Fruit fly (Drosophila melanogaster): ENCODE measurements around the gene hzg.

hzg gene

dm6 chr3L:15999358-16000005 lies 5.1 kb downstream of the hzg start (continued):
- TF ChIP-seq CG10366 (GFP tag; IDR thresholded peaks at IDR 0.05) (peak; percentile 24; the same call in 1 of the 2 replicates), kay (GFP tag; optimal IDR thresholded peaks at IDR 0.05) (no peak), Med (GFP tag) (peak; percentile 73), CG13894 (tag; optimal IDR thresholded peaks at IDR 0.05) (peak; percentile 10), CG15601 (tag; optimal IDR thresholded peaks at IDR 0.05) (peak; percentile 23), lilli (GFP tag; optimal IDR thresholded peaks at IDR 0.05) (peak; percentile 5), Xbp1 (GFP tag; optimal IDR thresholded peaks at IDR 0.05) (peak; percentile 16), sug (tag; optimal IDR thresholded peaks at IDR 0.05) (peak; percentile 97), CG13775 (GFP tag; optimal IDR thresholded peaks at IDR 0.05) (peak; percentile 9), CG18011 (GFP tag; optimal IDR thresholded peaks at IDR 0.05) (peak; percentile 37), CG17361 (GFP tag; IDR thresholded peaks at IDR 0.05) (peak; percentile 44; the same call in 1 of the 3 replicates), Ada2b (GFP tag; IDR thresholded peaks at IDR 0.05) (peak; percentile 45; the same call in 1 of the 2 replicates), trem (tag; optimal IDR thresholded peaks at IDR 0.05) (peak; percentile 10), tgo (GFP tag; IDR thresholded peaks at IDR 0.05) (peak; percentile 38; the same call in 2 of the 3 replicates), CG12104 (GFP tag; optimal IDR thresholded peaks at IDR 0.05) (peak; percentile 3), Sox102F (GFP tag; optimal IDR thresholded peaks at IDR 0.05) (peak; percentile 39), gcm (GFP tag; optimal IDR thresholded peaks at IDR 0.05) (no peak), CG34376 (GFP tag; optimal IDR thresholded peaks at IDR 0.05) (peak; percentile 83), grau (tag; optimal IDR thresholded peaks at IDR 0.05) (peak; percentile 79), cwo (GFP tag; optimal IDR thresholded peaks at IDR 0.05) (peak; percentile 93), HHEX (GFP tag; optimal IDR thresholded peaks at IDR 0.05) (peak; percentile 43), CG12155 (GFP tag; optimal IDR thresholded peaks at IDR 0.05) (peak; percentile 11), CG2712 (tag; optimal IDR thresholded peaks at IDR 0.05) (peak; percentile 54), CG3838 (GFP tag; optimal IDR thresholded peaks at IDR 0.05) (no peak), CG3847 (GFP tag; IDR thresholded peaks at IDR 0.05) (no peak; the same call in 1 of the 2 replicates), CG15514 (GFP tag; optimal IDR thresholded peaks at IDR 0.05) (peak; percentile 51), CG14014 (GFP tag; IDR thresholded peaks at IDR 0.05) (peak; percentile 65), Hmx (GFP tag; optimal IDR thresholded peaks at IDR 0.05) (no peak), Fer1 (GFP tag; optimal IDR thresholded peaks at IDR 0.05) (peak; percentile 73), so (GFP tag; IDR thresholded peaks at IDR 0.05) (peak; percentile 61; the same call in 2 of the 3 replicates), abd-A (tag; optimal IDR thresholded peaks at IDR 0.05) (no peak), CG4424 (GFP tag; optimal IDR thresholded peaks at IDR 0.05) (peak; percentile 12), C15 (GFP tag; IDR thresholded peaks at IDR 0.05) (0 out of 3 replicates have a peak, but pooled peaks have one; percentile 51), CG18476 (GFP tag; optimal IDR thresholded peaks at IDR 0.05) (peak; percentile 41), Six4 (GFP tag; optimal IDR thresholded peaks at IDR 0.05) (no peak), Gug (GFP tag; IDR thresholded peaks at IDR 0.05) (0 out of 4 replicates have a peak, but pooled peaks have one; percentile 2), CG3065 (GFP tag; optimal IDR thresholded peaks at IDR 0.05) (no peak), gro (GFP tag; optimal IDR thresholded peaks at IDR 0.05) (no peak), TFAM (GFP tag; optimal IDR thresholded peaks at IDR 0.05) (no peak), CG10979 (tag; optimal IDR thresholded peaks at IDR 0.05) (peak; percentile 35), CG7987 (GFP tag; optimal IDR thresholded peaks at IDR 0.05) (peak; percentile 70), HLH4C (GFP tag; IDR thresholded peaks at IDR 0.05; ENCODE audit: partially characterized antibody) (no peak), hbn (GFP tag; IDR thresholded peaks at IDR 0.05; ENCODE audit: partially characterized antibody) (no peak), CG2120 (GFP tag; optimal IDR thresholded peaks at IDR 0.05) (peak; percentile 72), D19A (tag; optimal IDR thresholded peaks at IDR 0.05) (peak; percentile 27), CG32767 (GFP tag; IDR thresholded peaks at IDR 0.05) (0 out of 2 replicates have a peak, but pooled peaks have one; percentile 28), CG6254 (GFP tag; optimal IDR thresholded peaks at IDR 0.05) (peak; percentile 5), tio (GFP tag; optimal IDR thresholded peaks at IDR 0.05) (peak; percentile 29), Dek (tag; optimal IDR thresholded peaks at IDR 0.05) (peak; percentile 23)
